Worm (Caenorhabditis elegans) whole organism, late embryonic: ENCODE data around the gene vab-15.

ENCODE experiments used
- ama-1 ChIP-seq: fragments of 150-350 bp; optimal IDR thresholded peaks from 2 replicates; lab custom pipeline; 2014
- ceh-22 ChIP-seq: sonication (generic microtip); optimal IDR thresholded peaks from 2 replicates; lab custom pipeline; 2017; ENCODE audit warnings: missing biosample characterization, missing genetic modification characterization
- fax-1 ChIP-seq: sonication (generic microtip); optimal IDR thresholded peaks from 2 replicates; lab custom pipeline; 2016; ENCODE audit warnings: missing genotype, missing genetic modification characterization, missing compliant biosample characterization
- fkh-10 ChIP-seq: fragments of 150-350 bp; optimal IDR thresholded peaks from 2 replicates; lab custom pipeline; 2014; ENCODE audit warnings: missing biosample characterization, missing genetic modification reagents, missing genetic modification characterization
- nfya-1 ChIP-seq: sonication (generic microtip); optimal IDR thresholded peaks from 2 replicates; lab custom pipeline; 2017; ENCODE audit warnings: missing genetic modification characterization, mild to moderate bottlenecking, missing compliant biosample characterization, antibody characterized with exemption, moderate library complexity
- npax-4 ChIP-seq: sonication (generic microtip); optimal IDR thresholded peaks from 2 replicates; lab custom pipeline; 2016; ENCODE audit warnings: missing genetic modification characterization, missing compliant biosample characterization
- pag-3 ChIP-seq: sonication (generic microtip); optimal IDR thresholded peaks from 2 replicates; lab custom pipeline; 2016; ENCODE audit warnings: missing compliant biosample characterization, missing genetic modification characterization, borderline replicate concordance
- pha-4 ChIP-seq: fragments of 150-350 bp; optimal IDR thresholded peaks from 2 replicates; lab custom pipeline; 2018; ENCODE audit warnings: missing biosample characterization, missing genetic modification reagents, missing genetic modification characterization
- unc-42 ChIP-seq: sonication (generic microtip); optimal IDR thresholded peaks from 2 replicates; lab custom pipeline; 2016; ENCODE audit warnings: missing genotype, missing genetic modification characterization, missing compliant biosample characterization

DNA sequence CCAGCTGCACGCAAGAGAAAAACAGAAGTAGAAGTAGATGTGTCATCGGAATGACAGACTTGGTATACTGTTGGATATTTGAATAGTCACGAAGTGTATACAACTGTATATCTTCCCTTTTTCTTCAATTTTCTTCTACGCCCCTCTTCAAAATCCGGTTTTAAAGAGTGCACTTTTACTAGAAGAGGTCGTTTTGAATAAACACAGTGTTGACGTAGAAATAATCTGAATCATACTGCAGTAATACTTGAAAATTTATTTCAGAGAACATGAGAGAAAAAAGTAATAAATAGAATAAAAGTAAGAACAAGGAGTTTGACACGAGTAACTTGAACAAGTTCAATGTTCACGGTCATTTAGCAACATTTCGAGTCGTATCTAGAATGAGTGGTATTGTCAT is 25.5 kb downstream of the vab-15 start, which contains the start of gene R07B1.8:
- TF ChIP-seq unc-42 (no peak), fkh-10 (no peak), ceh-22 (tag; lab: Kevin White, UChicago) (no peak), ama-1 (lab: Kevin White, UChicago) (no peak), fax-1 (no peak), pag-3 (no peak), nfya-1 (tag; lab: Kevin White, UChicago) (no peak), npax-4 (tag; lab: Kevin White, UChicago) (no peak), pha-4 (tag; lab: Kevin White, UChicago) (no peak)
